Worm (Caenorhabditis elegans): ENCODE results near the gene ugt-36.

ugt-36 gene

ce11 chrV:7196498-7196966, 29.7 kb downstream of the ugt-36 start, which contains the start of gene F09G2.2 (continued):
- TF ChIP-seq nhr-11 (tag; optimal IDR thresholded peaks at IDR 0.05) (peak; percentile 92), nhr-111 (GFP tag; optimal IDR thresholded peaks at IDR 0.05) (no peak), lin-39 (tag; optimal IDR thresholded peaks at IDR 0.05) (no peak), ceh-32 (tag; optimal IDR thresholded peaks at IDR 0.05; ENCODE audit: poor library complexity) (no peak), mep-1 (tag; optimal IDR thresholded peaks at IDR 0.05) (peak; percentile 90), ceh-82 (tag; optimal IDR thresholded peaks at IDR 0.05) (no peak), T20F7.1 (GFP tag; optimal IDR thresholded peaks at IDR 0.05) (no peak), hmg-1.1 (GFP tag; IDR thresholded peaks at IDR 0.05) (peak; percentile 89), F37D6.2 (tag; optimal IDR thresholded peaks at IDR 0.05) (peak; percentile 31), dmd-8 (GFP tag; IDR thresholded peaks at IDR 0.05) (no peak), aha-1 (tag) (peak; percentile 99), lin-38 (GFP tag; IDR thresholded peaks at IDR 0.05) (peak; percentile 87), set-16 (GFP tag; IDR thresholded peaks at IDR 0.05) (peak; percentile 61), fos-1 (tag; optimal IDR thresholded peaks at IDR 0.05) (no peak), hlh-30 (tag; optimal IDR thresholded peaks at IDR 0.05; ENCODE audit: insufficient read depth) (peak; percentile 83), tra-1 (GFP tag; IDR thresholded peaks at IDR 0.05) (peak; percentile 89), hif-1 (tag; optimal IDR thresholded peaks at IDR 0.05) (peak in 1 of 2 experiments; percentile 78), madf-9 (GFP tag; conservative IDR thresholded peaks at IDR 0.05) (peak; percentile 73), pqm-1 (tag; optimal IDR thresholded peaks at IDR 0.05) (no peak), ctbp-1 (GFP tag; IDR thresholded peaks at IDR 0.05) (peak; percentile 74), ceh-62 (tag; optimal IDR thresholded peaks at IDR 0.05) (no peak), ceh-44 (GFP tag; IDR thresholded peaks at IDR 0.05) (no peak), zag-1 (tag; optimal IDR thresholded peaks at IDR 0.05) (no peak), F10B5.3 (tag; optimal IDR thresholded peaks at IDR 0.05) (no peak), lin-29 (GFP tag; IDR thresholded peaks at IDR 0.05) (peak; percentile 80; the same call in 1 of the 2 replicates), nhr-10 (tag; optimal IDR thresholded peaks at IDR 0.05) (no peak), D1046.2 (GFP tag; IDR thresholded peaks at IDR 0.05) (0 out of 2 replicates have a peak, but pooled peaks have one; percentile 44), nhr-6 (tag; optimal IDR thresholded peaks at IDR 0.05) (peak; percentile 83), fkh-10 (GFP tag; optimal IDR thresholded peaks at IDR 0.05) (peak; percentile 70)

ce11 chrV:7197036-7197435, 30.2 kb downstream of the ugt-36 start:
- TF ChIP-seq lim-7 (GFP tag; IDR thresholded peaks at IDR 0.05), result 0 out of 2 replicates have a peak, but pooled peaks have one; percentile 49
- TF ChIP-seq nhr-42 (GFP tag; IDR thresholded peaks at IDR 0.05), result 0 out of 2 replicates have a peak, but pooled peaks have one; percentile 20
- TF ChIP-seq nhr-237 (tag; optimal IDR thresholded peaks at IDR 0.05), result no peak

ce11 chrV:7198403-7198802, 31.6 kb downstream of the ugt-36 start:
- TF ChIP-seq lin-29 (GFP tag; IDR thresholded peaks at IDR 0.05) (no peak), lin-38 (GFP tag; IDR thresholded peaks at IDR 0.05) (peak; percentile 51; the same call in 1 of the 2 replicates), madf-5 (GFP tag; IDR thresholded peaks at IDR 0.05) (no peak), ces-1 (GFP tag; optimal IDR thresholded peaks at IDR 0.05) (no peak), lin-13 (GFP tag; optimal IDR thresholded peaks at IDR 0.05) (peak; percentile 74), lim-7 (GFP tag; IDR thresholded peaks at IDR 0.05) (no peak), daf-19 (GFP tag; conservative IDR thresholded peaks at IDR 0.05) (no peak), lir-3 (tag; optimal IDR thresholded peaks at IDR 0.05) (no peak), Y105C5A.15 (GFP tag; IDR thresholded peaks at IDR 0.05) (no peak), ZK337.2 (GFP tag; IDR thresholded peaks at IDR 0.05) (no peak), nhr-41 (GFP tag; IDR thresholded peaks at IDR 0.05) (0 out of 2 replicates have a peak, but pooled peaks have one; percentile 45), Y48G9A.11 (GFP tag; IDR thresholded peaks at IDR 0.05) (peak; percentile 48), ctbp-1 (GFP tag; IDR thresholded peaks at IDR 0.05) (no peak), nhr-42 (GFP tag; IDR thresholded peaks at IDR 0.05) (0 out of 2 replicates have a peak, but pooled peaks have one; percentile 10), jun-1 (tag; optimal IDR thresholded peaks at IDR 0.05) (no peak), spr-3 (GFP tag; optimal IDR thresholded peaks at IDR 0.05) (no peak), ceh-44 (GFP tag; IDR thresholded peaks at IDR 0.05) (no peak), ceh-32 (tag; optimal IDR thresholded peaks at IDR 0.05; ENCODE audit: poor library complexity) (no peak), ceh-28 (tag; optimal IDR thresholded peaks at IDR 0.05) (no peak), pha-4 (GFP tag; IDR thresholded peaks at IDR 0.05) (no peak; the same call in 1 of the 2 replicates), pha-4 (tag; optimal IDR thresholded peaks at IDR 0.05) (no peak), unc-39 (tag; optimal IDR thresholded peaks at IDR 0.05) (no peak), saeg-2 (GFP tag; IDR thresholded peaks at IDR 0.05) (no peak), nhr-237 (tag; optimal IDR thresholded peaks at IDR 0.05) (no peak), mdl-1 (tag; optimal IDR thresholded peaks at IDR 0.05) (peak in 1 of 2 experiments; percentile 21), ceh-62 (tag; optimal IDR thresholded peaks at IDR 0.05) (no peak)

All from whole organism, L4 larva.